Worm (Caenorhabditis elegans) whole organism, late embryonic: Measurements from ENCODE around the gene T13H5.8.

Experiments used
- K09A11.1 ChIP-seq: sonication (generic microtip); optimal IDR thresholded peaks from 2 replicates; lab custom pipeline; 2017; ENCODE audit warnings: antibody characterized with exemption, mild to moderate bottlenecking, missing genetic modification characterization, missing compliant biosample characterization; ENCODE audit not compliant: insufficient read depth
- ama-1 ChIP-seq: fragments of 150-350 bp; optimal IDR thresholded peaks from 2 replicates; lab custom pipeline; 2014
- ceh-14 ChIP-seq: sonication (generic microtip); optimal IDR thresholded peaks from 2 replicates; lab custom pipeline; 2016; ENCODE audit warnings: missing genotype, missing genetic modification characterization, missing compliant biosample characterization
- hlh-13 ChIP-seq: fragments of 200-800 bp; sonication (Bioruptor generic); optimal IDR thresholded peaks from 2 replicates; lab custom pipeline; 2018; ENCODE audit warnings: mild to moderate bottlenecking, missing genetic modification characterization, missing compliant biosample characterization
- nfya-1 ChIP-seq: sonication (generic microtip); optimal IDR thresholded peaks from 2 replicates; lab custom pipeline; 2017; ENCODE audit warnings: missing genetic modification characterization, mild to moderate bottlenecking, missing compliant biosample characterization, antibody characterized with exemption, moderate library complexity
- pqm-1 ChIP-seq: sonication (generic microtip); optimal IDR thresholded peaks from 2 replicates; lab custom pipeline; 2016; ENCODE audit warnings: missing genetic modification characterization, missing compliant biosample characterization
- tbx-2 ChIP-seq: sonication (generic microtip); optimal IDR thresholded peaks from 2 replicates; lab custom pipeline; 2016; ENCODE audit warnings: missing genetic modification characterization, missing compliant biosample characterization
- unc-55 ChIP-seq: sonication (generic microtip); optimal IDR thresholded peaks from 2 replicates; lab custom pipeline; 2017; ENCODE audit warnings: missing biosample characterization, missing genetic modification reagents, missing genetic modification characterization

DNA sequence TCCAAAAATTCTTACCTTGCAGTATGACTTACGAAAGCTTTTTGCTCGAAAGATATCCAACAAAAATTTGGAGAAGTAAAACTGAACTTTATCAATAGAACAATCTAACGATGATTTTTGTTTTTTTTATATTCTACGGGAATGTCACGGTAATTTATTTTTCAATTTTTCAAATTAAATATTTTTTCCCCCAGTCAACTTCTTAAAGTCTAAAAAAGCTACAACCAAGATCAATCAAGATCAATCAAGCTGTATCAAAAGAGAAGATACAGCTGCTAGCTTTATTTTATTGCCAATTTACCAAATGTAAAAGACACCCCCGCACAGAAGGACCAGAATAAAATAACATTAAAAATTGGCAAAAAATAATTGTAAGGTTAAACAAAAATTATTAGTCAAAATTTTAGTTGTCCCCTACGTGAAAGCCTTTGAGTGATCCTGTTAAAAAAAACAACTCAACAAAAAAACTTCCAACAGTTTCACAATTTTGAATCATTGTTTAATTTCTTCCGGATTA is 42.9 kb upstream of the T13H5.8 start, which contains the start of the genes M05D6.1 and M05D6.3:
- TF ChIP-seq ama-1 (no peak), nfya-1 (no peak), K09A11.1 (no peak), tbx-2 (no peak), hlh-13 (no peak), unc-55 (no peak), ceh-14 (tag; lab: Kevin White, UChicago) (no peak), pqm-1 (tag; lab: Kevin White, UChicago) (no peak)
